Worm (Caenorhabditis elegans) whole organism, early embryonic: ENCODE data around the gene C11D2.4.

Experiments
- B0310.2 ChIP-seq: sonication (generic microtip); optimal IDR thresholded peaks from 2 replicates; lab custom pipeline; 2016; ENCODE audit warnings: mild to moderate bottlenecking, missing genetic modification characterization, missing compliant biosample characterization
- F13C5.2 ChIP-seq: sonication (generic microtip); optimal IDR thresholded peaks from 2 replicates; lab custom pipeline; 2017; ENCODE audit warnings: mild to moderate bottlenecking, missing genetic modification characterization, inconsistent platforms, missing compliant biosample characterization
- aly-1 ChIP-seq: sonication (generic microtip); optimal IDR thresholded peaks from 2 replicates; lab custom pipeline; 2016; ENCODE audit warnings: missing genetic modification characterization, missing compliant biosample characterization
- ama-1 ChIP-seq: fragments of 150-350 bp; optimal IDR thresholded peaks from 2 replicates; lab custom pipeline; 2014
- ceh-13 ChIP-seq: fragments of 200-800 bp; sonication (Bioruptor generic); optimal IDR thresholded peaks from 2 replicates; lab custom pipeline; 2018; ENCODE audit warnings: mild to moderate bottlenecking, missing genetic modification characterization, missing compliant biosample characterization
- ceh-36 ChIP-seq: sonication (generic microtip); optimal IDR thresholded peaks from 2 replicates; lab custom pipeline; 2016; ENCODE audit warnings: missing genetic modification characterization, inconsistent platforms, missing compliant biosample characterization
- ets-7 ChIP-seq: sonication (generic microtip); optimal IDR thresholded peaks from 2 replicates; lab custom pipeline; 2016; ENCODE audit warnings: missing genotype, missing genetic modification characterization, missing compliant biosample characterization
- flt-1 ChIP-seq: fragments of 200-800 bp; sonication (Bioruptor generic); IDR thresholded peaks from 2 replicates; pipeline ENCODE4 v1.3.6; 2022; ENCODE audit warnings: missing genetic modification characterization, missing compliant biosample characterization
- hmbx-1 ChIP-seq: sonication (generic microtip); optimal IDR thresholded peaks from 2 replicates; lab custom pipeline; 2016; ENCODE audit warnings: mild to moderate bottlenecking, missing genetic modification characterization, missing compliant biosample characterization
- hmg-4 ChIP-seq: fragments of 200-800 bp; sonication (Bioruptor generic); optimal IDR thresholded peaks from 2 replicates; lab custom pipeline; 2018; ENCODE audit warnings: mild to moderate bottlenecking, missing genetic modification characterization, missing compliant biosample characterization
- hnd-1 ChIP-seq: sonication (generic microtip); optimal IDR thresholded peaks from 2 replicates; lab custom pipeline; 2016; ENCODE audit warnings: missing genetic modification characterization, missing compliant biosample characterization
- pes-1 ChIP-seq: fragments of 200-800 bp; sonication (Bioruptor generic); IDR thresholded peaks from 2 replicates; pipeline ENCODE4 v1.3.6; 2022; ENCODE audit warnings: missing genetic modification reagents, missing genetic modification characterization, missing compliant biosample characterization
- scrt-1 ChIP-seq: fragments of 200-800 bp; sonication (Bioruptor generic); IDR thresholded peaks from 2 replicates; pipeline ENCODE4 v1.3.6; 2022; ENCODE audit warnings: missing genetic modification characterization, missing compliant biosample characterization
- sea-1 ChIP-seq: fragments of 200-800 bp; sonication (Bioruptor generic); conservative IDR thresholded peaks from 2 replicates; pipeline ENCODE4 v1.3.6; 2022; ENCODE audit warnings: missing genetic modification characterization, missing compliant biosample characterization
- tbx-11 ChIP-seq: fragments of 200-800 bp; sonication (Bioruptor generic); IDR thresholded peaks from 2 replicates; pipeline ENCODE4 v1.3.6; 2022; ENCODE audit warnings: missing genetic modification characterization, missing compliant biosample characterization
- tbx-37 ChIP-seq: fragments of 200-800 bp; sonication (Bioruptor generic); conservative IDR thresholded peaks from 2 replicates; pipeline ENCODE4 v1.3.6; 2022; ENCODE audit warnings: missing genetic modification reagents, missing genetic modification characterization, missing compliant biosample characterization
- tra-4 ChIP-seq: sonication (generic microtip); optimal IDR thresholded peaks from 2 replicates; lab custom pipeline; 2017; ENCODE audit warnings: missing genetic modification characterization, missing compliant biosample characterization

The C11D2.4 gene

ce11 chrIV:6112291-6112690, 44.5 kb downstream of the C11D2.4 start, which contains the start of gene M03D4.3:
M03D4.3 (minus strand) TSS chrIV:6112391.
- TF ChIP-seq B0310.2 (tag; lab: Kevin White, UChicago): no peak

- TF ChIP-seq ama-1 (lab: Kevin White, UChicago) (no peak), ets-7 (tag; lab: Kevin White, UChicago) (no peak), hmbx-1 (tag; lab: Kevin White, UChicago) (no peak), aly-1 (no peak), tbx-11 (GFP tag; lab: Robert Waterston, UW) (no peak), hmg-4 (no peak), ceh-36 (no peak), sea-1 (GFP tag; lab: Robert Waterston, UW) (no peak), ceh-13 (GFP tag; lab: Kevin White, UChicago) (no peak), tbx-37 (GFP tag; lab: Robert Waterston, UW) (no peak), F13C5.2 (tag; lab: Kevin White, UChicago) (no peak), pes-1 (no peak), hnd-1 (tag; lab: Kevin White, UChicago) (no peak), B0310.2 (tag; lab: Kevin White, UChicago) (no peak), tra-4 (no peak), flt-1 (GFP tag; lab: Robert Waterston, UW) (no peak), scrt-1 (GFP tag; lab: Robert Waterston, UW) (no peak)
Observed at ce11 chrIV:6108665-6109064, 48.1 kb downstream of the C11D2.4 start.
